Worm (Caenorhabditis elegans) whole organism, L4 larva: ENCODE results near the gene msp-152.

Source experiments
- D1046.2 ChIP-seq: fragments of 200-800 bp; sonication (Bioruptor generic); IDR thresholded peaks from 2 replicates; pipeline ENCODE4 v1.3.6; 2022; ENCODE audit warnings: missing genetic modification characterization, missing compliant biosample characterization
- F37D6.2 ChIP-seq: sonication (generic microtip); optimal IDR thresholded peaks from 2 replicates; lab custom pipeline; 2016; ENCODE audit warnings: mild to moderate bottlenecking, missing genetic modification characterization, missing compliant biosample characterization
- T20F7.1 ChIP-seq: fragments of 200-800 bp; sonication (Bioruptor generic); optimal IDR thresholded peaks from 2 replicates; lab custom pipeline; 2018; ENCODE audit warnings: mild to moderate bottlenecking, missing genetic modification characterization, missing compliant biosample characterization
- attf-4 ChIP-seq: sonication (generic microtip); optimal IDR thresholded peaks from 3 replicates; lab custom pipeline; 2017; ENCODE audit warnings: missing biosample characterization, missing genetic modification characterization
- ceh-20 ChIP-seq: fragments of 200-800 bp; sonication (Bioruptor generic); IDR thresholded peaks from 2 replicates; pipeline ENCODE4 v1.3.6; 2022; ENCODE audit warnings: missing genetic modification reagents, missing genetic modification characterization, missing compliant biosample characterization
- ceh-62 ChIP-seq: sonication (generic microtip); optimal IDR thresholded peaks from 2 replicates; lab custom pipeline; 2017; ENCODE audit warnings: missing biosample characterization, missing genetic modification characterization
- ces-1 ChIP-seq: fragments of 150-350 bp; sonication (generic microtip); optimal IDR thresholded peaks from 4 replicates; lab custom pipeline; 2014; ENCODE audit warnings: missing biosample characterization, missing genetic modification reagents, missing genetic modification characterization
- cey-2 ChIP-seq: sonication (generic microtip); optimal IDR thresholded peaks from 3 replicates; lab custom pipeline; 2017; ENCODE audit warnings: missing genetic modification characterization, mild to moderate bottlenecking, missing compliant biosample characterization, antibody characterized with exemption, borderline replicate concordance; ENCODE audit not compliant: insufficient read depth
- ctbp-1 ChIP-seq: fragments of 200-800 bp; sonication (Bioruptor generic); IDR thresholded peaks from 2 replicates; pipeline ENCODE4 v1.3.6; 2022; ENCODE audit warnings: missing genetic modification reagents, missing genetic modification characterization, missing compliant biosample characterization
- daf-16 ChIP-seq, 3 experiments: sonication (generic microtip); optimal IDR thresholded peaks; 2 replicates each; lab custom pipeline; 2016 to 2017; ENCODE audit warnings: missing genetic modification characterization in 3 of 3, missing genetic modification reagents in 3 of 3, mild to moderate bottlenecking in 2 of 3, missing compliant biosample characterization in 2 of 3, missing biosample characterization in 1 of 3, moderate library complexity in 1 of 3
- daf-19 ChIP-seq: fragments of 200-800 bp; sonication (Bioruptor generic); conservative IDR thresholded peaks from 2 replicates; pipeline ENCODE4 v1.3.6; 2022; ENCODE audit warnings: missing genetic modification characterization, missing compliant biosample characterization
- dmd-6 ChIP-seq: fragments of 200-800 bp; sonication (Bioruptor generic); IDR thresholded peaks from 2 replicates; pipeline ENCODE4 v1.3.6; 2022; ENCODE audit warnings: missing genetic modification reagents, missing genetic modification characterization, missing compliant biosample characterization
- duxl-1 ChIP-seq: sonication (generic microtip); optimal IDR thresholded peaks from 2 replicates; lab custom pipeline; 2016; ENCODE audit warnings: mild to moderate bottlenecking, missing genetic modification characterization, moderate library complexity, missing compliant biosample characterization; ENCODE audit not compliant: poor library complexity
- dve-1 ChIP-seq: sonication (generic microtip); optimal IDR thresholded peaks from 2 replicates; lab custom pipeline; 2017; ENCODE audit warnings: antibody characterized with exemption, mild to moderate bottlenecking, missing genetic modification characterization, missing compliant biosample characterization; ENCODE audit not compliant: insufficient read depth
- fkh-10 ChIP-seq: fragments of 150-350 bp; optimal IDR thresholded peaks from 2 replicates; lab custom pipeline; 2014; ENCODE audit warnings: missing biosample characterization, missing genetic modification reagents, missing genetic modification characterization
- gei-8 ChIP-seq: fragments of 200-800 bp; sonication (Bioruptor generic); optimal IDR thresholded peaks from 2 replicates; lab custom pipeline; 2018; ENCODE audit warnings: mild to moderate bottlenecking, missing genetic modification characterization, missing compliant biosample characterization
- hif-1 ChIP-seq, 2 experiments: sonication (generic microtip); optimal IDR thresholded peaks; 2 replicates each; lab custom pipeline; 2016 to 2017; ENCODE audit warnings: missing compliant biosample characterization in 2 of 2, missing genetic modification characterization in 2 of 2, missing genetic modification reagents in 2 of 2, missing genotype in 2 of 2, mild to moderate bottlenecking in 1 of 2
- hlh-11 ChIP-seq: fragments of 200-800 bp; sonication (Bioruptor generic); optimal IDR thresholded peaks from 2 replicates; lab custom pipeline; 2018; ENCODE audit warnings: mild to moderate bottlenecking, missing genetic modification characterization, missing compliant biosample characterization
- hlh-30 ChIP-seq: sonication (generic microtip); optimal IDR thresholded peaks from 2 replicates; lab custom pipeline; 2017; ENCODE audit warnings: antibody characterized with exemption, mild to moderate bottlenecking, missing genetic modification characterization, missing compliant biosample characterization; ENCODE audit not compliant: insufficient read depth
- hmg-1.1 ChIP-seq: fragments of 200-800 bp; sonication (Bioruptor generic); IDR thresholded peaks from 2 replicates; pipeline ENCODE4 v1.3.6; 2022; ENCODE audit warnings: missing genetic modification reagents, missing genetic modification characterization, missing compliant biosample characterization
- lin-1 ChIP-seq: fragments of 200-800 bp; sonication (Bioruptor generic); IDR thresholded peaks from 2 replicates; pipeline ENCODE4 v1.3.6; 2022; ENCODE audit warnings: missing genetic modification reagents, missing genetic modification characterization, missing compliant biosample characterization
- lin-15B ChIP-seq: fragments of 150-350 bp; sonication (generic microtip); optimal IDR thresholded peaks from 3 replicates; lab custom pipeline; 2014; ENCODE audit warnings: missing biosample characterization, missing genetic modification characterization
- lsy-2 ChIP-seq, 2 experiments: fragments of 150-350 bp in 1 of 2; sonication (generic microtip) in 1 of 2; optimal IDR thresholded peaks; 2 replicates each; lab custom pipeline; 2014 to 2017; ENCODE audit warnings: missing biosample characterization in 2 of 2, missing genetic modification characterization in 2 of 2
- mdt-29 ChIP-seq: fragments of 200-800 bp; sonication (Bioruptor generic); IDR thresholded peaks from 2 replicates; pipeline ENCODE4 v1.3.6; 2022; ENCODE audit warnings: missing genetic modification reagents, missing genetic modification characterization, missing compliant biosample characterization
- mep-1 ChIP-seq: fragments of 150-350 bp; sonication (generic microtip); optimal IDR thresholded peaks from 3 replicates; lab custom pipeline; 2014; ENCODE audit warnings: missing biosample characterization, missing genetic modification characterization
- mes-2 ChIP-seq: sonication (generic microtip); optimal IDR thresholded peaks from 2 replicates; lab custom pipeline; 2016; ENCODE audit warnings: missing genotype, mild to moderate bottlenecking, missing genetic modification characterization, missing compliant biosample characterization; ENCODE audit not compliant: poor library complexity, severe bottlenecking
- mxl-3 ChIP-seq: fragments of 200-800 bp; sonication (Bioruptor generic); optimal IDR thresholded peaks from 2 replicates; lab custom pipeline; 2018; ENCODE audit warnings: mild to moderate bottlenecking, missing genetic modification characterization, missing compliant biosample characterization
- nhr-10 ChIP-seq: fragments of 150-350 bp; optimal IDR thresholded peaks from 2 replicates; lab custom pipeline; 2014; ENCODE audit warnings: missing biosample characterization, missing genetic modification characterization
- nhr-102 ChIP-seq: sonication (generic microtip); optimal IDR thresholded peaks from 2 replicates; lab custom pipeline; 2016; ENCODE audit warnings: mild to moderate bottlenecking, missing genetic modification characterization, moderate library complexity, missing compliant biosample characterization
- nhr-11 ChIP-seq: fragments of 150-350 bp; optimal IDR thresholded peaks from 2 replicates; lab custom pipeline; 2014; ENCODE audit warnings: missing biosample characterization, missing genetic modification characterization
- nhr-237 ChIP-seq: sonication (generic microtip); optimal IDR thresholded peaks from 2 replicates; lab custom pipeline; 2017; ENCODE audit warnings: missing biosample characterization, missing genetic modification characterization
- nhr-28 ChIP-seq: fragments of 150-350 bp; optimal IDR thresholded peaks from 2 replicates; lab custom pipeline; 2014; ENCODE audit warnings: missing biosample characterization, missing genetic modification characterization
- nhr-42 ChIP-seq: fragments of 200-800 bp; sonication (Bioruptor generic); IDR thresholded peaks from 2 replicates; pipeline ENCODE4 v1.3.6; 2022; ENCODE audit warnings: missing genetic modification characterization, missing compliant biosample characterization
- nhr-76 ChIP-seq: fragments of 150-350 bp; optimal IDR thresholded peaks from 2 replicates; lab custom pipeline; 2014; ENCODE audit warnings: missing biosample characterization, missing genetic modification characterization
- nhr-77 ChIP-seq: fragments of 150-350 bp; optimal IDR thresholded peaks from 2 replicates; lab custom pipeline; 2014; ENCODE audit warnings: missing biosample characterization, missing genetic modification characterization
- pha-4 ChIP-seq, 2 experiments: fragments of 150-350 bp in 1 of 2; fragments of 200-800 bp in 1 of 2; sonication (Bioruptor generic) in 1 of 2; IDR thresholded peaks in 1 of 2; optimal IDR thresholded peaks in 1 of 2; 2 replicates each; pipeline versions ENCODE4 v1.3.6 to Lab custom; 2014 to 2022; ENCODE audit warnings: missing genetic modification characterization in 2 of 2, missing genetic modification reagents in 2 of 2, missing biosample characterization in 1 of 2, missing compliant biosample characterization in 1 of 2
- pqm-1 ChIP-seq: sonication (generic microtip); optimal IDR thresholded peaks from 2 replicates; lab custom pipeline; 2017; ENCODE audit warnings: missing biosample characterization, missing genetic modification characterization
- rbr-2 ChIP-seq: sonication (generic microtip); optimal IDR thresholded peaks from 2 replicates; lab custom pipeline; 2016; ENCODE audit warnings: missing genotype, missing genetic modification characterization, missing compliant biosample characterization
- sdz-12 ChIP-seq: fragments of 200-800 bp; sonication (Bioruptor generic); optimal IDR thresholded peaks from 2 replicates; lab custom pipeline; 2018; ENCODE audit warnings: mild to moderate bottlenecking, missing genetic modification characterization, missing compliant biosample characterization
- set-16 ChIP-seq: fragments of 200-800 bp; sonication (Bioruptor generic); IDR thresholded peaks from 2 replicates; pipeline ENCODE4 v1.3.6; 2022; ENCODE audit warnings: missing genetic modification reagents, missing genetic modification characterization, missing compliant biosample characterization
- spr-1 ChIP-seq: sonication (generic microtip); optimal IDR thresholded peaks from 2 replicates; lab custom pipeline; 2016; ENCODE audit warnings: mild to moderate bottlenecking, missing genetic modification characterization, missing compliant biosample characterization
- spr-3 ChIP-seq: fragments of 200-800 bp; sonication (Bioruptor generic); optimal IDR thresholded peaks from 2 replicates; lab custom pipeline; 2018; ENCODE audit warnings: mild to moderate bottlenecking, missing genetic modification characterization, missing compliant biosample characterization
- unc-130 ChIP-seq: sonication (generic microtip); optimal IDR thresholded peaks from 2 replicates; lab custom pipeline; 2016; ENCODE audit warnings: missing genetic modification reagents, missing genetic modification characterization, missing compliant biosample characterization
- unc-62 ChIP-seq, 3 experiments: fragments of 150-350 bp in 1 of 3; sonication (generic microtip); optimal IDR thresholded peaks in 2 of 3; peaks in 1 of 3; 1 replicate in 1 of 3; 2 replicates in 2 of 3; lab custom pipeline; 2014 to 2017; ENCODE audit warnings: missing biosample characterization in 3 of 3, missing genetic modification characterization in 3 of 3, missing genetic modification reagents in 3 of 3, missing genotype in 1 of 3
- zfp-3 ChIP-seq: fragments of 200-800 bp; sonication (Bioruptor generic); conservative IDR thresholded peaks from 2 replicates; pipeline ENCODE4 v1.3.6; 2022; ENCODE audit warnings: missing genetic modification reagents, missing genetic modification characterization, missing compliant biosample characterization
- zip-2 ChIP-seq: fragments of 150-350 bp; optimal IDR thresholded peaks from 2 replicates; lab custom pipeline; 2014; ENCODE audit warnings: missing biosample characterization, missing genetic modification characterization
- ztf-7 ChIP-seq: fragments of 150-350 bp; optimal IDR thresholded peaks from 2 replicates; lab custom pipeline; 2014; ENCODE audit warnings: missing biosample characterization, missing genetic modification characterization

Gene msp-152

ce11 chrII:4942397-4942796 is 9.6 kb downstream of the msp-152 start (continued):
- TF ChIP-seq unc-62 (GFP tag; optimal IDR thresholded peaks at IDR 0.05 in 1 of 2; lab: Kevin White, UChicago), result no peak
- no peak for TF ChIP-seq unc-62 (tag; optimal IDR thresholded peaks at IDR 0.05; lab: Kevin White, UChicago)
- peak in 1 of 2 experiments; percentile 32 for TF ChIP-seq hif-1 (tag; optimal IDR thresholded peaks at IDR 0.05; lab: Kevin White, UChicago)
- TF ChIP-seq dmd-6 (GFP tag; lab: Robert Waterston, UW), result peak; percentile 47
- TF ChIP-seq ceh-20 (GFP tag; lab: Robert Waterston, UW), result no peak
- TF ChIP-seq mxl-3 (GFP tag; lab: Kevin White, UChicago), result peak; percentile 7
- peak; percentile 58; the same call in 1 of the 2 replicates for TF ChIP-seq mdt-29
- TF ChIP-seq gei-8 (GFP tag; lab: Kevin White, UChicago), result peak; percentile 56
- peak; percentile 42 for TF ChIP-seq rbr-2 (tag; lab: Kevin White, UChicago)
- peak; percentile 22; the same call in 1 of the 2 replicates for TF ChIP-seq lin-1 (GFP tag; lab: Robert Waterston, UW)
- peak; percentile 75 for TF ChIP-seq nhr-42
- TF ChIP-seq lin-15B (tag; lab: Kevin White, UChicago), result no peak
- no peak for TF ChIP-seq pqm-1
- no peak for TF ChIP-seq nhr-237 (tag; lab: Kevin White, UChicago)
- no peak for TF ChIP-seq F37D6.2
- peak; percentile 27 for TF ChIP-seq mep-1
- no peak for TF ChIP-seq nhr-10
- no peak for TF ChIP-seq cey-2 (tag; lab: Kevin White, UChicago)
- TF ChIP-seq nhr-11 (tag; lab: Kevin White, UChicago), result peak; percentile 6
- TF ChIP-seq ceh-62 (tag; lab: Kevin White, UChicago), result no peak
- peak; percentile 0 for TF ChIP-seq nhr-102 (tag; lab: Kevin White, UChicago)
- no peak for TF ChIP-seq zip-2 (tag; lab: Kevin White, UChicago)
- TF ChIP-seq ctbp-1, result peak; percentile 79
- TF ChIP-seq duxl-1 (tag; lab: Kevin White, UChicago), result peak; percentile 80
- TF ChIP-seq daf-19 (GFP tag; lab: Robert Waterston, UW), result peak; percentile 71
- peak; percentile 65 for TF ChIP-seq hmg-1.1
- TF ChIP-seq spr-1 (tag; lab: Kevin White, UChicago), result peak; percentile 59
- TF ChIP-seq attf-4 (tag; lab: Kevin White, UChicago), result no peak
- peak; percentile 81 for TF ChIP-seq pha-4 (GFP tag; IDR thresholded peaks at IDR 0.05; lab: Robert Waterston, UW)
- no peak for TF ChIP-seq pha-4 (tag; optimal IDR thresholded peaks at IDR 0.05; lab: Kevin White, UChicago)
- TF ChIP-seq unc-130 (GFP tag; lab: Kevin White, UChicago), result peak; percentile 66
- TF ChIP-seq spr-3 (GFP tag; lab: Kevin White, UChicago), result peak; percentile 36
- TF ChIP-seq, all 104 proteins: peak for 57

ce11 chrII:4942829-4943228 is 10.0 kb downstream of the msp-152 start:
- TF ChIP-seq nhr-76 (tag; lab: Kevin White, UChicago) (no peak), nhr-77 (tag; lab: Kevin White, UChicago) (peak; percentile 27), hlh-11 (tag; lab: Kevin White, UChicago) (peak; percentile 82), set-16 (GFP tag; lab: Robert Waterston, UW) (no peak), dmd-6 (GFP tag; lab: Robert Waterston, UW) (peak; percentile 79), lin-1 (GFP tag; lab: Robert Waterston, UW) (0 out of 2 replicates have a peak, but pooled peaks have one; percentile 28), F37D6.2 (no peak), gei-8 (GFP tag; lab: Kevin White, UChicago) (no peak), nhr-28 (peak; percentile 57), mes-2 (tag; lab: Kevin White, UChicago) (no peak), dve-1 (tag; lab: Kevin White, UChicago) (peak; percentile 84), daf-16 (GFP tag; optimal IDR thresholded peaks at IDR 0.05; lab: Kevin White, UChicago) (no peak), daf-16 (tag; optimal IDR thresholded peaks at IDR 0.05; lab: Kevin White, UChicago) (peak; percentile 9), T20F7.1 (peak; percentile 12), ztf-7 (tag; lab: Kevin White, UChicago) (peak; percentile 27), D1046.2 (GFP tag; lab: Robert Waterston, UW) (no peak), fkh-10 (no peak), nhr-237 (tag; lab: Kevin White, UChicago) (no peak), lsy-2 (tag; optimal IDR thresholded peaks at IDR 0.05; lab: Kevin White, UChicago) (no peak), zfp-3 (GFP tag; lab: Robert Waterston, UW) (no peak), pqm-1 (peak; percentile 73), ces-1 (GFP tag; lab: Kevin White, UChicago) (no peak), sdz-12 (GFP tag; lab: Kevin White, UChicago) (no peak), hlh-30 (tag; lab: Kevin White, UChicago) (peak; percentile 56), nhr-11 (tag; lab: Kevin White, UChicago) (no peak)
- TF ChIP-seq, all 104 proteins: peak for 11
